Fruit fly (Drosophila melanogaster) whole organism, embryonic: ENCODE results near the gene CG42591.
A peak's percentile ranks its signal among the peaks of the same experiment; 100 is the strongest.

Experiments
- Blimp-1 ChIP-seq: fragments of 200-800 bp; sonication (Bioruptor generic); optimal IDR thresholded peaks from 3 replicates; lab custom pipeline; 2018; ENCODE audit warnings: missing biosample characterization, missing genetic modification characterization, mild to moderate bottlenecking, moderate library complexity, missing genetic modification reagents
- CG1024 ChIP-seq: fragments of 200-800 bp; sonication (Bioruptor generic); IDR thresholded peaks from 2 replicates; pipeline ENCODE4 v1.3.6; 2022; ENCODE audit warnings: missing biosample characterization, missing genetic modification characterization
- CG10979 ChIP-seq: fragments of 200-800 bp; sonication (Bioruptor generic); optimal IDR thresholded peaks from 2 replicates; lab custom pipeline; 2018; ENCODE audit warnings: missing biosample characterization, mild to moderate bottlenecking, missing genetic modification characterization, moderate library complexity
- CG12769 ChIP-seq: fragments of 200-800 bp; sonication (Bioruptor generic); optimal IDR thresholded peaks from 2 replicates; lab custom pipeline; 2019; ENCODE audit warnings: missing biosample characterization, mild to moderate bottlenecking, missing genetic modification characterization, moderate library complexity
- CG13424 ChIP-seq: fragments of 200-800 bp; sonication (Bioruptor generic); optimal IDR thresholded peaks from 2 replicates; lab custom pipeline; 2019; ENCODE audit warnings: missing biosample characterization, mild to moderate bottlenecking, missing genetic modification characterization, moderate library complexity
- CG13894 ChIP-seq: fragments of 200-800 bp; sonication (Bioruptor generic); optimal IDR thresholded peaks from 3 replicates; lab custom pipeline; 2018; ENCODE audit warnings: missing biosample characterization, mild to moderate bottlenecking, missing genetic modification characterization, moderate library complexity
- CG17385 ChIP-seq: fragments of 200-800 bp; sonication (Bioruptor generic); optimal IDR thresholded peaks from 3 replicates; lab custom pipeline; 2018; ENCODE audit warnings: missing biosample characterization, mild to moderate bottlenecking, missing genetic modification characterization
- CG17912 ChIP-seq: fragments of 200-800 bp; sonication (Bioruptor generic); optimal IDR thresholded peaks from 2 replicates; lab custom pipeline; 2018; ENCODE audit warnings: missing biosample characterization, mild to moderate bottlenecking, missing genetic modification characterization
- CG18619 ChIP-seq: fragments of 200-800 bp; sonication (Bioruptor generic); optimal IDR thresholded peaks from 3 replicates; lab custom pipeline; 2017; ENCODE audit warnings: missing biosample characterization, mild to moderate bottlenecking, missing genetic modification characterization
- CG30403 ChIP-seq: fragments of 200-800 bp; sonication (Bioruptor generic); optimal IDR thresholded peaks from 3 replicates; lab custom pipeline; 2016; ENCODE audit warnings: missing biosample characterization, missing genetic modification characterization
- CG3281 ChIP-seq: fragments of 200-800 bp; sonication (Bioruptor generic); optimal IDR thresholded peaks from 3 replicates; lab custom pipeline; 2017; ENCODE audit warnings: missing biosample characterization, mild to moderate bottlenecking, missing genetic modification characterization
- CG34422 ChIP-seq: fragments of 200-800 bp; sonication (Bioruptor generic); IDR thresholded peaks from 3 replicates; pipeline ENCODE4 v1.3.6; 2022; ENCODE audit warnings: missing biosample characterization, missing genetic modification characterization
- CG6654 ChIP-seq: fragments of 200-800 bp; sonication (Bioruptor generic); optimal IDR thresholded peaks from 2 replicates; lab custom pipeline; 2017; ENCODE audit warnings: missing biosample characterization, mild to moderate bottlenecking, missing genetic modification characterization
- CG7556 ChIP-seq: fragments of 200-800 bp; sonication (Bioruptor generic); optimal IDR thresholded peaks from 2 replicates; lab custom pipeline; 2017; ENCODE audit warnings: missing biosample characterization, mild to moderate bottlenecking, missing genetic modification characterization
- CG8290 ChIP-seq, 3 experiments: fragments of 200-800 bp; sonication (Bioruptor generic); optimal IDR thresholded peaks; 2 replicates each; lab custom pipeline; 2016 to 2019; ENCODE audit warnings: missing biosample characterization in 3 of 3, missing genetic modification characterization in 3 of 3, mild to moderate bottlenecking in 2 of 3, moderate library complexity in 1 of 3
- CHES-1-like ChIP-seq: fragments of 200-800 bp; sonication (Bioruptor generic); optimal IDR thresholded peaks from 2 replicates; lab custom pipeline; 2016; ENCODE audit warnings: missing biosample characterization, missing genetic modification characterization
- Camta ChIP-seq: fragments of 200-800 bp; sonication (Bioruptor generic); optimal IDR thresholded peaks from 2 replicates; lab custom pipeline; 2016; ENCODE audit warnings: missing biosample characterization, missing genetic modification characterization
- D19A ChIP-seq: fragments of 200-800 bp; optimal IDR thresholded peaks from 3 replicates; lab custom pipeline; 2019; ENCODE audit warnings: missing biosample characterization, mild to moderate bottlenecking, missing genetic modification characterization, moderate library complexity
- Eip74EF ChIP-seq, 2 experiments: fragments of 200-800 bp in 1 of 2; fragments of >200 bp in 1 of 2; sonication (Bioruptor generic) in 1 of 2; optimal IDR thresholded peaks; 2 replicates each; lab custom pipeline; 2017 to 2019; ENCODE audit warnings: missing biosample characterization in 2 of 2, missing genetic modification characterization in 2 of 2, mild to moderate bottlenecking in 1 of 2, moderate library complexity in 1 of 2
- Nf-YC ChIP-seq: fragments of 200-800 bp; optimal IDR thresholded peaks from 3 replicates; lab custom pipeline; 2019; ENCODE audit warnings: missing biosample characterization, mild to moderate bottlenecking, missing genetic modification characterization, moderate library complexity
- Pdp1 ChIP-seq, 2 experiments: fragments of 200-800 bp; sonication (Bioruptor generic); optimal IDR thresholded peaks; 3 replicates each; lab custom pipeline; 2016; ENCODE audit warnings: missing biosample characterization in 2 of 2, missing genetic modification characterization in 2 of 2, mild to moderate bottlenecking in 1 of 2, moderate library complexity in 1 of 2
- Sry-δ ChIP-seq: fragments of 200-800 bp; sonication (Bioruptor generic); optimal IDR thresholded peaks from 2 replicates; lab custom pipeline; 2016; ENCODE audit warnings: missing biosample characterization, missing genetic modification characterization
- Vsx1 ChIP-seq: fragments of 200-800 bp; sonication (Bioruptor generic); optimal IDR thresholded peaks from 2 replicates; lab custom pipeline; 2017; ENCODE audit warnings: missing biosample characterization, mild to moderate bottlenecking, missing genetic modification characterization, missing genetic modification reagents
- abd-A ChIP-seq: fragments of 200-800 bp; sonication (Bioruptor generic); optimal IDR thresholded peaks from 3 replicates; lab custom pipeline; 2019; ENCODE audit warnings: missing biosample characterization, mild to moderate bottlenecking, missing genetic modification characterization, moderate library complexity
- amos ChIP-seq: fragments of 200-800 bp; sonication (Bioruptor generic); IDR thresholded peaks from 2 replicates; pipeline ENCODE4 v1.3.6; 2022; ENCODE audit warnings: missing biosample characterization, missing genetic modification characterization; ENCODE audit not compliant: partially characterized antibody
- br ChIP-seq: fragments of >200 bp; optimal IDR thresholded peaks from 2 replicates; lab custom pipeline; 2017
- chinmo ChIP-seq: fragments of 200-800 bp; sonication (Bioruptor generic); IDR thresholded peaks from 4 replicates; pipeline ENCODE4 v1.3.6; 2022; ENCODE audit warnings: missing biosample characterization, missing genetic modification characterization; ENCODE audit not compliant: partially characterized antibody
- crp ChIP-seq, 2 experiments: fragments of 200-800 bp; sonication (Bioruptor generic); optimal IDR thresholded peaks; 2 replicates in 1 of 2; 3 replicates in 1 of 2; lab custom pipeline; 2017; ENCODE audit warnings: missing biosample characterization in 2 of 2, missing genetic modification characterization in 2 of 2, mild to moderate bottlenecking in 1 of 2, moderate library complexity in 1 of 2
- dmrt99B ChIP-seq: fragments of 200-800 bp; sonication (Bioruptor generic); optimal IDR thresholded peaks from 2 replicates; lab custom pipeline; 2018; ENCODE audit warnings: missing biosample characterization, mild to moderate bottlenecking, missing genetic modification characterization, moderate library complexity
- dysf ChIP-seq: fragments of 200-800 bp; sonication (Bioruptor generic); IDR thresholded peaks from 3 replicates; pipeline ENCODE4 v1.3.6; 2022; ENCODE audit warnings: missing biosample characterization, missing genetic modification characterization
- gro ChIP-seq: fragments of 200-800 bp; sonication (Bioruptor generic); optimal IDR thresholded peaks from 2 replicates; lab custom pipeline; 2016; ENCODE audit warnings: missing biosample characterization, missing genetic modification characterization
- gsb-n ChIP-seq: fragments of 200-800 bp; sonication (Bioruptor generic); optimal IDR thresholded peaks from 3 replicates; lab custom pipeline; 2018; ENCODE audit warnings: missing biosample characterization, mild to moderate bottlenecking, missing genetic modification characterization
- jing ChIP-seq: fragments of 200-800 bp; sonication (Bioruptor generic); optimal IDR thresholded peaks from 2 replicates; lab custom pipeline; 2018; ENCODE audit warnings: missing biosample characterization, mild to moderate bottlenecking, missing genetic modification characterization
- kah ChIP-seq: fragments of 200-800 bp; sonication (Bioruptor generic); optimal IDR thresholded peaks from 2 replicates; lab custom pipeline; 2018; ENCODE audit warnings: missing biosample characterization, mild to moderate bottlenecking, missing genetic modification characterization
- kay ChIP-seq: fragments of 200-800 bp; sonication (Bioruptor generic); optimal IDR thresholded peaks from 2 replicates; lab custom pipeline; 2016; ENCODE audit warnings: missing biosample characterization, missing genetic modification characterization
- ken ChIP-seq: fragments of 200-800 bp; sonication (Bioruptor generic); IDR thresholded peaks from 3 replicates; pipeline ENCODE4 v1.3.6; 2022; ENCODE audit warnings: missing biosample characterization, missing genetic modification characterization
- lab ChIP-seq: fragments of 200-800 bp; sonication (Bioruptor generic); optimal IDR thresholded peaks from 3 replicates; lab custom pipeline; 2017; ENCODE audit warnings: missing biosample characterization, missing genetic modification characterization, mild to moderate bottlenecking, moderate library complexity, missing genetic modification reagents
- mirr ChIP-seq: fragments of 200-800 bp; sonication (Bioruptor generic); optimal IDR thresholded peaks from 3 replicates; lab custom pipeline; 2018; ENCODE audit warnings: missing biosample characterization, mild to moderate bottlenecking, missing genetic modification characterization
- nerfin-2 ChIP-seq: fragments of 200-800 bp; sonication (Bioruptor generic); IDR thresholded peaks from 2 replicates; pipeline ENCODE4 v1.3.6; 2022; ENCODE audit warnings: missing biosample characterization, missing genetic modification characterization; ENCODE audit not compliant: partially characterized antibody
- pros ChIP-seq: fragments of 200-800 bp; sonication (Bioruptor generic); optimal IDR thresholded peaks from 3 replicates; lab custom pipeline; 2019; ENCODE audit warnings: missing biosample characterization, mild to moderate bottlenecking, missing genetic modification characterization, moderate library complexity
- sima ChIP-seq: fragments of 200-800 bp; sonication (Bioruptor generic); optimal IDR thresholded peaks from 2 replicates; lab custom pipeline; 2016; ENCODE audit warnings: missing biosample characterization, missing genetic modification characterization
- sqz ChIP-seq: fragments of 200-800 bp; sonication (Bioruptor generic); optimal IDR thresholded peaks from 3 replicates; lab custom pipeline; 2018; ENCODE audit warnings: missing biosample characterization, mild to moderate bottlenecking, missing genetic modification characterization
- sr ChIP-seq: fragments of 200-800 bp; sonication (Bioruptor generic); IDR thresholded peaks from 3 replicates; pipeline ENCODE4 v1.3.6; 2022; ENCODE audit warnings: missing biosample characterization, missing genetic modification characterization
- tll ChIP-seq, 2 experiments: fragments of 200-800 bp in 1 of 2; fragments of >200 bp in 1 of 2; sonication (Bioruptor generic) in 1 of 2; optimal IDR thresholded peaks; 2 replicates each; lab custom pipeline; 2017 to 2019; ENCODE audit warnings: missing biosample characterization in 2 of 2, missing genetic modification characterization in 2 of 2, mild to moderate bottlenecking in 1 of 2, moderate library complexity in 1 of 2
- vvl ChIP-seq: fragments of 200-800 bp; sonication (Bioruptor generic); IDR thresholded peaks from 2 replicates; pipeline ENCODE4 v1.3.6; 2022; ENCODE audit warnings: missing biosample characterization, missing genetic modification characterization
- z ChIP-seq: fragments of 200-800 bp; sonication (Bioruptor generic); IDR thresholded peaks from 3 replicates; pipeline ENCODE4 v1.3.6; 2022; ENCODE audit warnings: missing biosample characterization, missing genetic modification characterization

The CG42591 gene

dm6 chr3L:8079598-8079997, 9.8 kb upstream of the CG42591 start (continued):
- TF ChIP-seq tll (GFP tag; optimal IDR thresholded peaks at IDR 0.05; lab: Kevin White, UChicago) (peak in 1 of 2 experiments; percentile 69), Camta (GFP tag; lab: Kevin White, UChicago) (no peak), Blimp-1 (peak; percentile 1)

DNA sequence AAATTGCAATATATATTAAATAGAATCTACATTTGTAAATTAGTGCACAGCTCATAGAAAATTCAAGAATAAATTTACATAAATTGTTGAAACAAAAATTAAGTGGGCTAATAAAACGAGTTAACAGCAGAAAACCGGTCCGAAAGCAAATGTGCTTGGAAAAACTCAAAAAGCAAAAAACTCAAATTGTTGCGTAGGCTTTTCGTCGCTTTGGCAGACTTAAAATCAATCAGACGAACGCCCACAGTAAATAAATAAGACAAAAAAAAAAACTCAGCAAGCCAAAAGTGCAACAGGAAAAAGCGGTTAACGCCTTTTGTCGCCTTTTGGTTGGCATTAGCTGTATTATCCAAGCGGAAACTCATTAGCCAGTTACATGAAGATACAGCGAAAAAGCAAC, 8.2 kb upstream of the CG42591 start:
- TF ChIP-seq kay (GFP tag; lab: Kevin White, UChicago) (no peak), CG13424 (no peak), CG17385 (GFP tag; lab: Kevin White, UChicago) (no peak), abd-A (peak; percentile 17), chinmo (GFP tag; lab: Robert Waterston, UW) (peak; percentile 84; the same call in 2 of the 4 replicates), vvl (GFP tag; lab: Robert Waterston, UW) (peak; percentile 81), Pdp1 (GFP tag; optimal IDR thresholded peaks at IDR 0.05; lab: Kevin White, UChicago) (peak in 1 of 2 experiments; percentile 11), CG1024 (GFP tag; lab: Robert Waterston, UW) (no peak), dysf (no peak), Vsx1 (GFP tag; lab: Kevin White, UChicago) (peak; percentile 54), CG7556 (GFP tag; lab: Kevin White, UChicago) (no peak), CG12769 (no peak), nerfin-2 (GFP tag; lab: Robert Waterston, UW) (peak; percentile 41; the same call in 1 of the 2 replicates), CG10979 (tag; lab: Kevin White, UChicago) (no peak), br (lab: Kevin White, UChicago) (no peak), sqz (GFP tag; lab: Kevin White, UChicago) (peak; percentile 67), z (peak; percentile 53; the same call in 1 of the 3 replicates)

dm6 chr3L:8077207-8077606, 7.4 kb upstream of the CG42591 start:
- TF ChIP-seq Sry-δ = no peak
- TF ChIP-seq CG3281 (GFP tag; lab: Kevin White, UChicago) = no peak
- TF ChIP-seq ken (GFP tag; lab: Robert Waterston, UW) = no peak; the same call in 2 of the 3 replicates
- TF ChIP-seq sr (GFP tag; lab: Robert Waterston, UW) = peak; percentile 27; the same call in 1 of the 3 replicates
- TF ChIP-seq amos (GFP tag; lab: Robert Waterston, UW) = no peak; the same call in 1 of the 2 replicates
- TF ChIP-seq dmrt99B (tag; lab: Kevin White, UChicago) = no peak
- TF ChIP-seq gsb-n (tag; lab: Kevin White, UChicago) = no peak
- no peak for TF ChIP-seq D19A
- peak; percentile 35; the same call in 1 of the 3 replicates for TF ChIP-seq CG34422
- peak; percentile 47 for TF ChIP-seq CG17385 (GFP tag; lab: Kevin White, UChicago)
- TF ChIP-seq mirr (GFP tag; lab: Kevin White, UChicago) = peak; percentile 16
- TF ChIP-seq Nf-YC (tag; lab: Kevin White, UChicago) = peak; percentile 39
- TF ChIP-seq lab (GFP tag; lab: Kevin White, UChicago) = no peak
- peak; percentile 88; the same call in 2 of the 4 replicates for TF ChIP-seq chinmo (GFP tag; lab: Robert Waterston, UW)
- TF ChIP-seq jing (GFP tag; lab: Kevin White, UChicago) = no peak
- TF ChIP-seq Eip74EF (GFP tag; optimal IDR thresholded peaks at IDR 0.05; lab: Kevin White, UChicago) = no peak
- no peak for TF ChIP-seq pros (GFP tag; lab: Kevin White, UChicago)
- no peak for TF ChIP-seq CHES-1-like
- TF ChIP-seq CG18619 (GFP tag; lab: Kevin White, UChicago) = no peak
- no peak for TF ChIP-seq kah (GFP tag; lab: Kevin White, UChicago)
- TF ChIP-seq CG17912 (GFP tag; lab: Kevin White, UChicago) = no peak
- no peak for TF ChIP-seq sima (GFP tag; lab: Kevin White, UChicago)
- TF ChIP-seq gro (GFP tag; lab: Kevin White, UChicago) = peak; percentile 59
- no peak for TF ChIP-seq CG6654 (GFP tag; lab: Kevin White, UChicago)
- peak; percentile 34 for TF ChIP-seq CG13894
- TF ChIP-seq CG8290 (GFP tag; optimal IDR thresholded peaks at IDR 0.05; lab: Kevin White, UChicago) = no peak
- TF ChIP-seq CG8290 (tag; optimal IDR thresholded peaks at IDR 0.05; lab: Kevin White, UChicago) = peak in 1 of 2 experiments; percentile 59
- no peak for TF ChIP-seq crp (GFP tag; optimal IDR thresholded peaks at IDR 0.05; lab: Kevin White, UChicago)
- no peak for TF ChIP-seq CG30403 (GFP tag; lab: Kevin White, UChicago)
